Fruit fly (Drosophila melanogaster): ENCODE data around the gene CG31975.
A peak's percentile ranks its signal among the peaks of the same experiment; 100 is the strongest.

The CG31975 gene

dm6 chr2L:158649-159257 lies 18.0 kb upstream of the CG31975 start, which contains the start of the genes CG33635 and spen (continued):
- TF ChIP-seq knrl (GFP tag; IDR thresholded peaks at IDR 0.05; ENCODE audit: partially characterized antibody) (no peak), ERR (GFP tag; optimal IDR thresholded peaks at IDR 0.05) (peak; percentile 51), CG10209 (GFP tag; optimal IDR thresholded peaks at IDR 0.05) (peak; percentile 21), NC2β (GFP tag; optimal IDR thresholded peaks at IDR 0.05) (peak; percentile 37), kni (GFP tag; optimal IDR thresholded peaks at IDR 0.05) (peak; percentile 66), Jarid2 (GFP tag; optimal IDR thresholded peaks at IDR 0.05) (peak; percentile 96), corto (GFP tag; optimal IDR thresholded peaks at IDR 0.05) (peak; percentile 49), Lhr (GFP tag; optimal IDR thresholded peaks at IDR 0.05) (peak; percentile 77), CG5180 (GFP tag; optimal IDR thresholded peaks at IDR 0.05) (no peak), CG7987 (GFP tag; optimal IDR thresholded peaks at IDR 0.05) (peak; percentile 58), luna (GFP tag; optimal IDR thresholded peaks at IDR 0.05) (no peak), pho (GFP tag; optimal IDR thresholded peaks at IDR 0.05) (peak; percentile 29), CG11723 (GFP tag; optimal IDR thresholded peaks at IDR 0.05) (peak; percentile 28), nmo (GFP tag; optimal IDR thresholded peaks at IDR 0.05) (peak; percentile 63), sug (tag; optimal IDR thresholded peaks at IDR 0.05) (peak; percentile 51), TFAM (GFP tag; optimal IDR thresholded peaks at IDR 0.05) (no peak), lab (GFP tag; optimal IDR thresholded peaks at IDR 0.05) (peak; percentile 65), CG34224 (GFP tag; IDR thresholded peaks at IDR 0.05; ENCODE audit: partially characterized antibody) (no peak), CG2120 (GFP tag; optimal IDR thresholded peaks at IDR 0.05) (peak; percentile 34), repo (GFP tag; optimal IDR thresholded peaks at IDR 0.05) (no peak), HmgD (GFP tag; optimal IDR thresholded peaks at IDR 0.05) (peak; percentile 47), CkIIα-i1 (GFP tag; IDR thresholded peaks at IDR 0.05) (no peak), CG8290 (GFP tag; optimal IDR thresholded peaks at IDR 0.05) (no peak), CG8290 (tag; optimal IDR thresholded peaks at IDR 0.05) (peak in 1 of 2 experiments; percentile 31), CG17829 (tag; optimal IDR thresholded peaks at IDR 0.05) (peak; percentile 68), sima (GFP tag; optimal IDR thresholded peaks at IDR 0.05) (no peak), CG15269 (tag; optimal IDR thresholded peaks at IDR 0.05) (peak; percentile 30), CG4282 (GFP tag; optimal IDR thresholded peaks at IDR 0.05) (no peak), kah (GFP tag; optimal IDR thresholded peaks at IDR 0.05) (no peak), CG30020 (tag; optimal IDR thresholded peaks at IDR 0.05) (peak; percentile 80), HLHmδ (GFP tag; optimal IDR thresholded peaks at IDR 0.05) (peak; percentile 63), CG15514 (GFP tag; optimal IDR thresholded peaks at IDR 0.05) (peak; percentile 76), eyg (GFP tag; optimal IDR thresholded peaks at IDR 0.05) (peak; percentile 25), stwl (tag; optimal IDR thresholded peaks at IDR 0.05) (peak; percentile 61), fd102C (GFP tag; optimal IDR thresholded peaks at IDR 0.05) (no peak), CG3838 (GFP tag; optimal IDR thresholded peaks at IDR 0.05) (no peak), CoRest (tag; optimal IDR thresholded peaks at IDR 0.05) (peak; percentile 47), CG1792 (GFP tag; optimal IDR thresholded peaks at IDR 0.05) (no peak), Hey (tag; optimal IDR thresholded peaks at IDR 0.05) (peak; percentile 8), B-H2 (GFP tag; optimal IDR thresholded peaks at IDR 0.05) (peak; percentile 56), CG17186 (GFP tag; optimal IDR thresholded peaks at IDR 0.05) (peak; percentile 97), CG17359 (tag; optimal IDR thresholded peaks at IDR 0.05) (peak; percentile 44), az2 (GFP tag; optimal IDR thresholded peaks at IDR 0.05) (no peak), dm (GFP tag; optimal IDR thresholded peaks at IDR 0.05) (peak; percentile 25), Hr3 (GFP tag; optimal IDR thresholded peaks at IDR 0.05) (no peak), fd64A (GFP tag; optimal IDR thresholded peaks at IDR 0.05) (peak; percentile 36), CG17802 (tag; optimal IDR thresholded peaks at IDR 0.05) (no peak), Dip2 (GFP tag; IDR thresholded peaks at IDR 0.05) (no peak), slou (GFP tag; optimal IDR thresholded peaks at IDR 0.05) (no peak), Abd-B (GFP tag; optimal IDR thresholded peaks at IDR 0.05) (no peak)
